Worm (Caenorhabditis elegans) whole organism, late embryonic: ENCODE measurements around the gene clec-37.

ENCODE experiments used
- C38D4.7 ChIP-seq: fragments of 200-800 bp; sonication (Bioruptor generic); optimal IDR thresholded peaks from 2 replicates; lab custom pipeline; 2018; ENCODE audit warnings: mild to moderate bottlenecking, missing genetic modification characterization, moderate library complexity, missing compliant biosample characterization
- T23F11.4 ChIP-seq: fragments of 200-800 bp; sonication (Bioruptor generic); optimal IDR thresholded peaks from 2 replicates; lab custom pipeline; 2018; ENCODE audit warnings: mild to moderate bottlenecking, missing genetic modification characterization, missing compliant biosample characterization
- ama-1 ChIP-seq: fragments of 150-350 bp; optimal IDR thresholded peaks from 2 replicates; lab custom pipeline; 2014
- ceh-2 ChIP-seq: sonication (generic microtip); optimal IDR thresholded peaks from 2 replicates; lab custom pipeline; 2016; ENCODE audit warnings: missing genotype, missing genetic modification characterization, missing compliant biosample characterization
- ceh-24 ChIP-seq: sonication (generic microtip); optimal IDR thresholded peaks from 2 replicates; lab custom pipeline; 2016; ENCODE audit warnings: mild to moderate bottlenecking, missing genetic modification characterization, missing compliant biosample characterization
- dve-1 ChIP-seq: sonication (generic microtip); optimal IDR thresholded peaks from 2 replicates; lab custom pipeline; 2017; ENCODE audit warnings: antibody characterized with exemption, mild to moderate bottlenecking, missing genetic modification characterization, missing compliant biosample characterization
- mec-3 ChIP-seq: sonication (generic microtip); optimal IDR thresholded peaks from 2 replicates; lab custom pipeline; 2016; ENCODE audit warnings: borderline replicate concordance, missing genetic modification characterization, missing compliant biosample characterization
- nfya-1 ChIP-seq: sonication (generic microtip); optimal IDR thresholded peaks from 2 replicates; lab custom pipeline; 2017; ENCODE audit warnings: missing genetic modification characterization, mild to moderate bottlenecking, missing compliant biosample characterization, antibody characterized with exemption, moderate library complexity
- pha-4 ChIP-seq: fragments of 150-350 bp; optimal IDR thresholded peaks from 2 replicates; lab custom pipeline; 2018; ENCODE audit warnings: missing biosample characterization, missing genetic modification reagents, missing genetic modification characterization
- rnt-1 ChIP-seq: sonication (generic microtip); optimal IDR thresholded peaks from 2 replicates; lab custom pipeline; 2016; ENCODE audit warnings: missing genetic modification characterization, missing compliant biosample characterization
- syd-9 ChIP-seq: sonication (generic microtip); optimal IDR thresholded peaks from 2 replicates; lab custom pipeline; 2016; ENCODE audit warnings: mild to moderate bottlenecking, missing genetic modification characterization, moderate library complexity, missing compliant biosample characterization
- zip-5 ChIP-seq: sonication (generic microtip); optimal IDR thresholded peaks from 2 replicates; lab custom pipeline; 2016; ENCODE audit warnings: missing genetic modification characterization, missing compliant biosample characterization

DNA sequence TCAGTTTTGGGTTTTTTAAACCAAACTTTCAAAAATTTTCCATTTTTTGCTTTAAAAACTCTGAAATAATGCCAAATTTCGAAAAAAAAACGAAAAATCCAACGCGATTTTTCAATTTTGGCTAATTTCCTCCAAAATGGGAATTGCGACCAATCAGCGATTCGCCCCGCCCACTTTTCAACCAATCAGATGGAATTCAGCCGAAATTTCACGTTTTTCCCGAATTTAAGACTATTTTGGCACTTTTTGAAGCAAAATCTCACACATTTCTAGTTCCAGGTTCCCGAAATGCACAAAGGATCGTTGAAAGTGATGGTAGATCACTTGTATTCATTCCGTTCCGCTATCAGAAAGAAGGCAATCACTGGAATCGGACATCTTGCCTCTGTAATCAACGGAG is 47.1 kb downstream of the clec-37 start:
- TF ChIP-seq nfya-1 (tag; lab: Kevin White, UChicago), result peak; percentile 60
- TF ChIP-seq ceh-24 (tag; lab: Kevin White, UChicago), result no peak
- no peak for TF ChIP-seq ama-1
- no peak for TF ChIP-seq syd-9 (tag; lab: Kevin White, UChicago)
- no peak for TF ChIP-seq C38D4.7 (GFP tag; lab: Kevin White, UChicago)
- no peak for TF ChIP-seq mec-3 (tag; lab: Kevin White, UChicago)
- TF ChIP-seq T23F11.4 (GFP tag; lab: Kevin White, UChicago), result no peak
- TF ChIP-seq pha-4 (tag; lab: Kevin White, UChicago), result no peak
- TF ChIP-seq rnt-1 (tag; lab: Kevin White, UChicago), result no peak
- TF ChIP-seq dve-1 (tag; lab: Kevin White, UChicago), result no peak
- no peak for TF ChIP-seq zip-5
- TF ChIP-seq ceh-2, result no peak
